Fruit fly (Drosophila melanogaster): ENCODE measurements around the gene CG15025.

CG15025 gene

dm6 chr3R:19490996-19491395 is at the start of gene CG15025 (continued):
- TF ChIP-seq D19A (tag; optimal IDR thresholded peaks at IDR 0.05) (no peak), chif (GFP tag; optimal IDR thresholded peaks at IDR 0.05) (peak; percentile 17 to 51), dati (GFP tag; IDR thresholded peaks at IDR 0.05) (no peak), Bteb2 (GFP tag; optimal IDR thresholded peaks at IDR 0.05) (no peak), tgo (GFP tag; IDR thresholded peaks at IDR 0.05) (no peak), CG1024 (GFP tag; IDR thresholded peaks at IDR 0.05) (no peak), gcm2 (GFP tag; optimal IDR thresholded peaks at IDR 0.05) (no peak), BtbVII (GFP tag; optimal IDR thresholded peaks at IDR 0.05) (no peak), CG13123 (GFP tag; optimal IDR thresholded peaks at IDR 0.05) (peak; percentile 14), CG10543 (GFP tag; optimal IDR thresholded peaks at IDR 0.05) (no peak), tup (GFP tag; optimal IDR thresholded peaks at IDR 0.05) (no peak), CG11085 (GFP tag; IDR thresholded peaks at IDR 0.05) (peak; percentile 44; the same call in 1 of the 2 replicates), CG7372 (GFP tag; IDR thresholded peaks at IDR 0.05) (peak; percentile 12; the same call in 1 of the 2 replicates), CG3163 (GFP tag; optimal IDR thresholded peaks at IDR 0.05) (no peak), CG1647 (GFP tag; optimal IDR thresholded peaks at IDR 0.05) (no peak), Dp (GFP tag; optimal IDR thresholded peaks at IDR 0.05) (peak; percentile 0), CG9609 (GFP tag; optimal IDR thresholded peaks at IDR 0.05) (peak; percentile 23), CG6854 (GFP tag; optimal IDR thresholded peaks at IDR 0.05) (no peak), CG10462 (GFP tag; optimal IDR thresholded peaks at IDR 0.05) (no peak), esg (GFP tag; conservative IDR thresholded peaks at IDR 0.05) (no peak), CG34224 (GFP tag; IDR thresholded peaks at IDR 0.05; ENCODE audit: partially characterized antibody) (no peak), stc (GFP tag; IDR thresholded peaks at IDR 0.05) (no peak), prd (optimal IDR thresholded peaks at IDR 0.05) (no peak), prd (GFP tag; IDR thresholded peaks at IDR 0.05) (no peak), CG3281 (GFP tag; optimal IDR thresholded peaks at IDR 0.05) (no peak), Eip74EF (GFP tag; optimal IDR thresholded peaks at IDR 0.05) (no peak), MBD-R2 (GFP tag; IDR thresholded peaks at IDR 0.05) (no peak), CG7357 (GFP tag; IDR thresholded peaks at IDR 0.05) (no peak), aop (GFP tag; IDR thresholded peaks at IDR 0.05) (no peak), chm (GFP tag; IDR thresholded peaks at IDR 0.05) (no peak), ssp (GFP tag; IDR thresholded peaks at IDR 0.05) (no peak), CG32532 (GFP tag; IDR thresholded peaks at IDR 0.05) (no peak; the same call in 1 of the 2 replicates), D19B (GFP tag; optimal IDR thresholded peaks at IDR 0.05) (no peak), CG6689 (GFP tag; IDR thresholded peaks at IDR 0.05) (no peak), mirr (GFP tag; optimal IDR thresholded peaks at IDR 0.05) (no peak), CG7745 (tag; optimal IDR thresholded peaks at IDR 0.05) (no peak), dmrt99B (tag; optimal IDR thresholded peaks at IDR 0.05) (no peak), CG3065 (GFP tag; optimal IDR thresholded peaks at IDR 0.05) (no peak), CG7556 (GFP tag; optimal IDR thresholded peaks at IDR 0.05) (no peak), CG17568 (GFP tag; optimal IDR thresholded peaks at IDR 0.05) (no peak), cad (GFP tag; optimal IDR thresholded peaks at IDR 0.05) (peak; percentile 64), ems (GFP tag; optimal IDR thresholded peaks at IDR 0.05) (no peak), pnt (GFP tag; optimal IDR thresholded peaks at IDR 0.05) (peak; percentile 27), HLH3B (GFP tag; IDR thresholded peaks at IDR 0.05) (no peak), crol (GFP tag; IDR thresholded peaks at IDR 0.05) (no peak), pfk (GFP tag; optimal IDR thresholded peaks at IDR 0.05) (no peak), p53 (GFP tag; optimal IDR thresholded peaks at IDR 0.05) (no peak), nerfin-2 (GFP tag; IDR thresholded peaks at IDR 0.05; ENCODE audit: partially characterized antibody) (peak; percentile 47), CG32772 (GFP tag; IDR thresholded peaks at IDR 0.05) (no peak), CG2116 (GFP tag; optimal IDR thresholded peaks at IDR 0.05) (no peak), ttk (GFP tag; IDR thresholded peaks at IDR 0.05) (no peak), crc (GFP tag; optimal IDR thresholded peaks at IDR 0.05) (no peak), CG3847 (GFP tag; IDR thresholded peaks at IDR 0.05) (no peak; the same call in 1 of the 2 replicates)

Measured in whole organism, embryonic.